Worm (Caenorhabditis elegans): ENCODE results near the gene mrpl-55.

Gene mrpl-55

ce11 chrIV:443622-444021 lies at the start of gene mrpl-55:
TSS of gene mrpl-55 (plus strand) at chrIV:443985.
- TF ChIP-seq T07F8.4 (tag; optimal IDR thresholded peaks at IDR 0.05) (no peak), ztf-28 (GFP tag; IDR thresholded peaks at IDR 0.05) (no peak), attf-5 (GFP tag; optimal IDR thresholded peaks at IDR 0.05) (peak; percentile 79), F52B5.7 (tag; optimal IDR thresholded peaks at IDR 0.05) (no peak), dpl-1 (GFP tag; optimal IDR thresholded peaks at IDR 0.05) (peak; percentile 84), nfya-2 (GFP tag; IDR thresholded peaks at IDR 0.05) (no peak), ceh-91 (GFP tag; IDR thresholded peaks at IDR 0.05) (no peak), egl-18 (GFP tag; IDR thresholded peaks at IDR 0.05) (no peak), Y79H2A.3 (GFP tag; conservative IDR thresholded peaks at IDR 0.05) (no peak), snpc-4 (GFP tag; optimal IDR thresholded peaks at IDR 0.05) (peak; percentile 13), snpc-4 (tag; optimal IDR thresholded peaks at IDR 0.05) (peak; percentile 24 to 65 (median 56)), dpff-1 (tag; optimal IDR thresholded peaks at IDR 0.05) (no peak), Y53G8AR.9 (GFP tag; conservative IDR thresholded peaks at IDR 0.05) (no peak), F22D6.2 (tag; optimal IDR thresholded peaks at IDR 0.05) (peak; percentile 20), lir-1 (GFP tag; conservative IDR thresholded peaks at IDR 0.05) (no peak; the same call in 1 of the 2 replicates), hmg-20 (GFP tag; IDR thresholded peaks at IDR 0.05) (no peak), snpc-3.4 (tag; optimal IDR thresholded peaks at IDR 0.05) (peak; percentile 41), K12H6.12 (tag; optimal IDR thresholded peaks at IDR 0.05) (peak; percentile 29), F33H1.4 (GFP tag; IDR thresholded peaks at IDR 0.05) (peak; percentile 51; the same call in 1 of the 2 replicates), lsl-1 (GFP tag; optimal IDR thresholded peaks at IDR 0.05) (peak; percentile 25), tbp1 (GFP tag; optimal IDR thresholded peaks at IDR 0.05) (peak; percentile 50), unc-130 (GFP tag; optimal IDR thresholded peaks at IDR 0.05) (peak; percentile 18), C06A6.2 (GFP tag; conservative IDR thresholded peaks at IDR 0.05) (0 out of 2 replicates have a peak, but pooled peaks have one; percentile 9), ceh-58 (GFP tag; IDR thresholded peaks at IDR 0.05) (no peak), hrde-1 (tag; optimal IDR thresholded peaks at IDR 0.05; ENCODE audit: borderline replicate concordance) (no peak), repo-1 (tag; optimal IDR thresholded peaks at IDR 0.05) (no peak), efl-1 (GFP tag; optimal IDR thresholded peaks at IDR 0.05) (peak; percentile 69), B0261.1 (tag; optimal IDR thresholded peaks at IDR 0.05) (no peak), F23B12.7 (tag; optimal IDR thresholded peaks at IDR 0.05; ENCODE audit: insufficient read depth) (peak; percentile 30), athp-1 (tag; optimal IDR thresholded peaks at IDR 0.05) (peak; percentile 49), madf-10 (tag; optimal IDR thresholded peaks at IDR 0.05) (peak; percentile 21), mel-28 (tag; optimal IDR thresholded peaks at IDR 0.05; ENCODE audit: borderline replicate concordance) (no peak), ceh-27 (GFP tag; optimal IDR thresholded peaks at IDR 0.05) (peak; percentile 52), snpc-1.3 (tag; optimal IDR thresholded peaks at IDR 0.05; ENCODE audit: insufficient read depth) (peak; percentile 33), ztf-6 (GFP tag; IDR thresholded peaks at IDR 0.05) (0 out of 2 replicates have a peak, but pooled peaks have one; percentile 11), lin-35 (GFP tag; optimal IDR thresholded peaks at IDR 0.05) (peak in 1 of 3 experiments; percentile 91), hlh-26 (GFP tag; conservative IDR thresholded peaks at IDR 0.05) (no peak), Y53F4B.3 (GFP tag; IDR thresholded peaks at IDR 0.05) (no peak), D2030.7 (GFP tag; IDR thresholded peaks at IDR 0.05) (peak; percentile 73), rpc-1 (optimal IDR thresholded peaks at IDR 0.05) (no peak), rpc-1 (tag; optimal IDR thresholded peaks at IDR 0.05) (no peak), unc-62 (GFP tag; optimal IDR thresholded peaks at IDR 0.05) (no peak), tbx-9 (tag; optimal IDR thresholded peaks at IDR 0.05; ENCODE audit: borderline replicate concordance) (no peak), ceh-40 (GFP tag; IDR thresholded peaks at IDR 0.05) (no peak), xnd-1 (tag; optimal IDR thresholded peaks at IDR 0.05) (no peak), hlh-12 (tag; optimal IDR thresholded peaks at IDR 0.05) (no peak), ets-4 (GFP tag; optimal IDR thresholded peaks at IDR 0.05) (no peak), lin-40 (tag; optimal IDR thresholded peaks at IDR 0.05) (peak; percentile 79), hsf-1 (GFP tag; IDR thresholded peaks at IDR 0.05) (no peak)
